Worm (Caenorhabditis elegans) whole organism, L3 larva: ENCODE measurements around the gene Y75B12B.10.
"Not testable (repeated sequence)": the region's sequence is repeated elsewhere in the genome, so short reads cannot be mapped to it uniquely, and the experiment has no call there.

Source experiments
- ZK546.5 ChIP-seq: sonication (generic microtip); optimal IDR thresholded peaks from 2 replicates; lab custom pipeline; 2017; ENCODE audit warnings: missing biosample characterization, missing genetic modification characterization
- aly-2 ChIP-seq: fragments of 150-350 bp; optimal IDR thresholded peaks from 2 replicates; lab custom pipeline; 2014; ENCODE audit warnings: missing biosample characterization, missing genetic modification characterization
- ceh-16 ChIP-seq: sonication (generic microtip); optimal IDR thresholded peaks from 2 replicates; lab custom pipeline; 2017; ENCODE audit warnings: missing biosample characterization, missing genetic modification characterization
- ceh-82 ChIP-seq: fragments of 150-350 bp; optimal IDR thresholded peaks from 2 replicates; lab custom pipeline; 2014; ENCODE audit warnings: missing biosample characterization, missing genetic modification characterization
- ceh-9 ChIP-seq: sonication (generic microtip); optimal IDR thresholded peaks from 2 replicates; lab custom pipeline; 2018; ENCODE audit warnings: missing biosample characterization, missing genetic modification characterization
- daf-12 ChIP-seq: fragments of 150-350 bp; optimal IDR thresholded peaks from 2 replicates; lab custom pipeline; 2014; ENCODE audit warnings: missing biosample characterization, missing genetic modification reagents, missing genetic modification characterization
- egl-5 ChIP-seq: fragments of 150-350 bp; optimal IDR thresholded peaks from 2 replicates; lab custom pipeline; 2017; ENCODE audit warnings: missing biosample characterization, missing genetic modification reagents, missing genetic modification characterization, inconsistent platforms
- elt-2 ChIP-seq: sonication (generic microtip); optimal IDR thresholded peaks from 2 replicates; lab custom pipeline; 2016; ENCODE audit warnings: missing genetic modification reagents, mild to moderate bottlenecking, missing genetic modification characterization, missing compliant biosample characterization
- elt-3 ChIP-seq, 3 experiments: fragments of 150-350 bp in 1 of 3; sonication (generic microtip) in 2 of 3; optimal IDR thresholded peaks; 2 replicates in 2 of 3; 4 replicates in 1 of 3; lab custom pipeline; 2014 to 2017; ENCODE audit warnings: missing biosample characterization in 3 of 3, missing genetic modification characterization in 3 of 3
- fkh-10 ChIP-seq: sonication (generic microtip); optimal IDR thresholded peaks from 2 replicates; lab custom pipeline; 2017; ENCODE audit warnings: missing biosample characterization, missing genetic modification reagents, missing genetic modification characterization
- hmg-11 ChIP-seq: sonication (generic microtip); optimal IDR thresholded peaks from 2 replicates; lab custom pipeline; 2016; ENCODE audit warnings: missing genetic modification characterization, missing compliant biosample characterization
- jun-1 ChIP-seq: fragments of 150-350 bp; optimal IDR thresholded peaks from 2 replicates; lab custom pipeline; 2014; ENCODE audit warnings: missing biosample characterization, missing genetic modification reagents, missing genetic modification characterization
- lin-39 ChIP-seq: fragments of 150-350 bp; optimal IDR thresholded peaks from 2 replicates; lab custom pipeline; 2018; ENCODE audit warnings: missing biosample characterization, missing genetic modification reagents, missing genetic modification characterization
- lsy-12 ChIP-seq: sonication (generic microtip); optimal IDR thresholded peaks from 2 replicates; lab custom pipeline; 2016; ENCODE audit warnings: mild to moderate bottlenecking, missing genetic modification characterization, missing compliant biosample characterization
- mdl-1 ChIP-seq: fragments of 150-350 bp; optimal IDR thresholded peaks from 2 replicates; lab custom pipeline; 2014; ENCODE audit warnings: missing biosample characterization, missing genetic modification characterization
- nhr-11 ChIP-seq: fragments of 150-350 bp; optimal IDR thresholded peaks from 2 replicates; lab custom pipeline; 2014; ENCODE audit warnings: missing biosample characterization, missing genetic modification characterization
- nhr-12 ChIP-seq: fragments of 150-350 bp; optimal IDR thresholded peaks from 2 replicates; lab custom pipeline; 2014; ENCODE audit warnings: missing biosample characterization, missing genetic modification characterization
- nhr-23 ChIP-seq: fragments of 150-350 bp; optimal IDR thresholded peaks from 2 replicates; lab custom pipeline; 2014; ENCODE audit warnings: missing biosample characterization, missing genetic modification reagents, missing genetic modification characterization
- nhr-25 ChIP-seq: sonication (generic microtip); optimal IDR thresholded peaks from 2 replicates; lab custom pipeline; 2017; ENCODE audit warnings: missing biosample characterization, missing genetic modification characterization
- nhr-28 ChIP-seq: fragments of 150-350 bp; optimal IDR thresholded peaks from 2 replicates; lab custom pipeline; 2014; ENCODE audit warnings: missing biosample characterization, missing genetic modification characterization
- nhr-67 ChIP-seq: fragments of 150-350 bp; optimal IDR thresholded peaks from 2 replicates; lab custom pipeline; 2014; ENCODE audit warnings: missing biosample characterization, missing genetic modification characterization
- nhr-77 ChIP-seq: fragments of 150-350 bp; optimal IDR thresholded peaks from 2 replicates; lab custom pipeline; 2014; ENCODE audit warnings: missing biosample characterization, missing genetic modification characterization
- pha-4 ChIP-seq: fragments of 150-350 bp; optimal IDR thresholded peaks from 2 replicates; lab custom pipeline; 2014; ENCODE audit warnings: missing biosample characterization, missing genetic modification reagents, missing genetic modification characterization
- pqm-1 ChIP-seq: fragments of 150-350 bp; optimal IDR thresholded peaks from 2 replicates; lab custom pipeline; 2017; ENCODE audit warnings: missing biosample characterization, missing genetic modification characterization, inconsistent platforms
- skn-1 ChIP-seq: fragments of 150-350 bp; optimal IDR thresholded peaks from 2 replicates; lab custom pipeline; 2014; ENCODE audit warnings: missing biosample characterization, missing genetic modification characterization
- snpc-4 ChIP-seq: fragments of 150-350 bp; optimal IDR thresholded peaks from 2 replicates; lab custom pipeline; 2014; ENCODE audit warnings: missing biosample characterization, missing genetic modification characterization
- tbx-2 ChIP-seq: sonication (generic microtip); optimal IDR thresholded peaks from 2 replicates; lab custom pipeline; 2016; ENCODE audit warnings: mild to moderate bottlenecking, missing genetic modification characterization, missing compliant biosample characterization
- unc-39 ChIP-seq: sonication (generic microtip); optimal IDR thresholded peaks from 4 replicates; lab custom pipeline; 2017; ENCODE audit warnings: missing biosample characterization, missing genetic modification characterization
- zag-1 ChIP-seq: fragments of 150-350 bp; optimal IDR thresholded peaks from 2 replicates; lab custom pipeline; 2014; ENCODE audit warnings: missing biosample characterization, missing genetic modification characterization
- ztf-11 ChIP-seq: fragments of 150-350 bp; optimal IDR thresholded peaks from 2 replicates; lab custom pipeline; 2014; ENCODE audit warnings: missing biosample characterization, missing genetic modification characterization
- ztf-4 ChIP-seq: fragments of 150-350 bp; optimal IDR thresholded peaks from 2 replicates; lab custom pipeline; 2014; ENCODE audit warnings: missing biosample characterization, missing genetic modification characterization

Y75B12B.10 gene

ce11 chrV:15193909-15194308 is 6.0 kb upstream of the Y75B12B.10 start, which contains the start of gene Y75B12B.13:
TSS of gene Y75B12B.13 (minus strand) at chrV:15194009.
- TF ChIP-seq nhr-23 (tag; lab: Kevin White, UChicago) (no peak), daf-12 (no peak), lin-39 (no peak), ZK546.5 (no peak), mdl-1 (no peak), fkh-10 (GFP tag; lab: Kevin White, UChicago) (no peak), aly-2 (tag; lab: Kevin White, UChicago) (no peak), nhr-25 (tag; lab: Kevin White, UChicago) (no peak), ztf-4 (tag; lab: Kevin White, UChicago) (no peak), egl-5 (tag; lab: Kevin White, UChicago) (no peak), nhr-28 (tag; lab: Kevin White, UChicago) (no peak), pha-4 (tag; lab: Kevin White, UChicago) (no peak), nhr-67 (no peak)

- no peak for TF ChIP-seq nhr-28 (tag; lab: Kevin White, UChicago)
- TF ChIP-seq ceh-16: no peak
- TF ChIP-seq ceh-82 (tag; lab: Kevin White, UChicago): no peak
- TF ChIP-seq aly-2 (tag; lab: Kevin White, UChicago): no peak
- TF ChIP-seq jun-1 (tag; lab: Kevin White, UChicago): no peak
- TF ChIP-seq elt-2 (tag; lab: Kevin White, UChicago): peak; percentile 1
Measured at ce11 chrV:15197955-15198354, 1.9 kb upstream of the Y75B12B.10 start, which contains the start of gene srw-1. TSS of gene srw-1 (plus strand) at chrV:15198255.

ce11 chrV:15207681-15208080 is 7.8 kb downstream of the Y75B12B.10 start, which contains the start of gene C41G6.12:
TSS of gene C41G6.12 (minus strand) at chrV:15207781.
- TF ChIP-seq aly-2 (tag; lab: Kevin White, UChicago); ceh-9 (tag; lab: Kevin White, UChicago); snpc-4: not testable (repeated sequence)

- TF ChIP-seq skn-1; egl-5 (tag; lab: Kevin White, UChicago); nhr-11 (tag; lab: Kevin White, UChicago): not testable (repeated sequence)
Measured at ce11 chrV:15211869-15212268, 12.0 kb downstream of the Y75B12B.10 start, which contains the start of gene sri-24. TSS of gene sri-24 (plus strand) at chrV:15212169.

- TF ChIP-seq pqm-1, ztf-11, nhr-23 (tag; lab: Kevin White, UChicago): not testable (repeated sequence)
Measured at ce11 chrV:15215175-15215574, 15.3 kb downstream of the Y75B12B.10 start, which contains the start of gene sri-26. TSS of gene sri-26 (plus strand) at chrV:15215475.

ce11 chrV:15216705-15217104 is 16.8 kb downstream of the Y75B12B.10 start, which contains the start of gene sri-25:
TSS of gene sri-25 (plus strand) at chrV:15217005.
- TF ChIP-seq nhr-12 (tag; lab: Kevin White, UChicago) (no peak), elt-3 (tag; optimal IDR thresholded peaks at IDR 0.05; lab: Kevin White, UChicago) (no peak), nhr-28 (tag; lab: Kevin White, UChicago) (no peak), unc-39 (tag; lab: Kevin White, UChicago) (no peak), zag-1 (no peak), ztf-11 (tag; lab: Kevin White, UChicago) (no peak), pqm-1 (tag; lab: Kevin White, UChicago) (no peak), jun-1 (tag; lab: Kevin White, UChicago) (no peak), hmg-11 (no peak), daf-12 (no peak), mdl-1 (no peak), skn-1 (no peak), ceh-9 (tag; lab: Kevin White, UChicago) (no peak), ceh-82 (tag; lab: Kevin White, UChicago) (no peak), nhr-25 (tag; lab: Kevin White, UChicago) (no peak)

- TF ChIP-seq jun-1 (tag; lab: Kevin White, UChicago): no peak
- no peak for TF ChIP-seq egl-5 (tag; lab: Kevin White, UChicago)
- TF ChIP-seq zag-1: no peak
- no peak for TF ChIP-seq snpc-4
- no peak for TF ChIP-seq nhr-28 (tag; lab: Kevin White, UChicago)
- TF ChIP-seq lsy-12 (tag; lab: Kevin White, UChicago): no peak
- no peak for TF ChIP-seq nhr-67
- TF ChIP-seq unc-39 (tag; lab: Kevin White, UChicago): no peak
- TF ChIP-seq tbx-2 (tag; lab: Kevin White, UChicago): no peak
- TF ChIP-seq skn-1: no peak
- no peak for TF ChIP-seq hmg-11
- TF ChIP-seq nhr-77 (tag; lab: Kevin White, UChicago): no peak
- TF ChIP-seq, all 47 proteins: peak for 0
Measured at ce11 chrV:15221330-15221729, 21.5 kb downstream of the Y75B12B.10 start, which contains the start of gene irld-25. TSS of gene irld-25 (plus strand) at chrV:15221630.
